Worm (Caenorhabditis elegans) whole organism, young adult: ENCODE data around the gene oma-2.

Experiments used
- ceh-100 ChIP-seq: fragments of 200-800 bp; sonication (Bioruptor generic); IDR thresholded peaks from 2 replicates; pipeline ENCODE4 v1.3.6; 2022; ENCODE audit warnings: missing genetic modification reagents, missing genetic modification characterization, missing compliant biosample characterization
- ceh-79 ChIP-seq: sonication (generic microtip); optimal IDR thresholded peaks from 2 replicates; lab custom pipeline; 2017; ENCODE audit warnings: mild to moderate bottlenecking, missing genetic modification characterization, missing compliant biosample characterization
- let-526 ChIP-seq: fragments of 200-800 bp; sonication (Bioruptor generic); IDR thresholded peaks from 2 replicates; pipeline ENCODE4 v1.3.6; 2022; ENCODE audit warnings: missing genetic modification reagents, missing genetic modification characterization, missing compliant biosample characterization
- rpc-1 ChIP-seq, 2 experiments: fragments of 150-350 bp in 1 of 2; sonication (generic microtip) in 1 of 2; optimal IDR thresholded peaks; 2 replicates each; lab custom pipeline; 2014 to 2018; ENCODE audit warnings: missing biosample characterization in 1 of 2, missing genetic modification characterization in 1 of 2, missing genetic modification reagents in 1 of 2, missing genotype in 1 of 2
- snpc-4 ChIP-seq, 5 experiments: fragments of 150-350 bp in 1 of 5; sonication (generic microtip) in 4 of 5; optimal IDR thresholded peaks; 2 replicates each; lab custom pipeline; 2014 to 2018; ENCODE audit warnings: missing genetic modification characterization in 5 of 5, missing biosample characterization in 3 of 5, antibody characterized with exemption in 2 of 5, mild to moderate bottlenecking in 2 of 5, missing compliant biosample characterization in 2 of 5, missing genotype in 2 of 5, moderate library complexity in 2 of 5, missing genetic modification reagents in 1 of 5

DNA sequence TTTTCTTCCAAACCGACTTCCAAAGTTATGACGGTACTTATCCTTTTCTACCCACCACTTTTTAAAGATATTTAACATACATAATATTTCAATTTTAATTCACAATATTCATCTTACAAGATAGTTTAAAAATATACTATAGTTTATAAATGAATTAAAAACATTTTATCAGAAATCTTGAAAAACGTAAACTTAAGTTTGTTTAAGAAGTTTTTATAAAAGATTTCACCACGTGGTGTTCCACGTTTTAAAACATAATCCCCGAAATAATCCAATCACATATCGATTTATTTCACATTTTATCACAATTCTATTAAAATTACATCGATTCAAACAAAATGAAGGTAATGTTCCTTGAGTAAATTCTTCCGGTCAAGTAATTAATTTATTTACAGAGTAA lies 17.5 kb downstream of the oma-2 start, which contains the start of gene ZC513.3:
- TF ChIP-seq rpc-1 (optimal IDR thresholded peaks at IDR 0.05; lab: Kevin White, UChicago) (no peak), rpc-1 (tag; optimal IDR thresholded peaks at IDR 0.05; lab: Kevin White, UChicago) (no peak), ceh-79 (tag; lab: Kevin White, UChicago) (no peak), let-526 (GFP tag; lab: Robert Waterston, UW) (no peak), ceh-100 (GFP tag; lab: Robert Waterston, UW) (no peak), snpc-4 (GFP tag; optimal IDR thresholded peaks at IDR 0.05; lab: Kevin White, UChicago) (no peak), snpc-4 (tag; optimal IDR thresholded peaks at IDR 0.05; lab: Kevin White, UChicago) (no peak)
